Worm (Caenorhabditis elegans): Measurements from ENCODE around the gene C34C6.10.

Gene C34C6.10

DNA sequence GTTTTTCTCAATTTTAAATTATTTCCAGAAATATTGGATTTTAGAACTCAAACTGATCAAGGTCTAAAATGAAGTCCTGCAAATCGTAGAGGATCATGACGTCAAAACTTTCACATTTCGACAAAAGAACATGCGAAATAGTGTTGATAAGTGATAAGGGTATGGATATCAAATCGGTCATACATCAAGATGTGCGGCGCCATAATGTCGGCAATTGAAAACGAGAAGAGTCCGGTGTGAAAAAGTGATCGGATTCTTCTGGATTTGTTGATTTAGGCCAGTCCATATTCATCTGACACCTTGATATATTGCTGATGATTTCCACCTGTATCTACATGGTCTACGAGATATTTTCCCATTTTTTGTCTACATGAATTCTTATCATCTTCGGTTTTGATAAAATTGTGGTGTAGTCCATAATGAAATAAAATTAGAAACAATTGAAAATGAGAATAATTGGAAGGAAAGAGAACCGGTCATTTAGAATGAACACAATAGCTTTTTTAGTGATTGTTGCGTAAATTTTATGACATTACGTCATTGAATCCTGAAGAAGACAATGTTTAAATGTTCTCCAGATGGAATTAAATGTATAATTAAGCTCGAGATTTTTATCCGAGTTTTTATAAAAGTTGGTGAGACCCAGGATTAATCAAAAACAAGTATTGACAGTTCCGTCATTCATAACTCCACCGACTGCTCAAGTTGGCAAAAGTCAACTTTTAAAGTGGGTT is 35.4 kb upstream of the C34C6.10 start:
- no peak for TF ChIP-seq unc-62 (GFP tag; optimal IDR thresholded peaks at IDR 0.05)

DNA sequence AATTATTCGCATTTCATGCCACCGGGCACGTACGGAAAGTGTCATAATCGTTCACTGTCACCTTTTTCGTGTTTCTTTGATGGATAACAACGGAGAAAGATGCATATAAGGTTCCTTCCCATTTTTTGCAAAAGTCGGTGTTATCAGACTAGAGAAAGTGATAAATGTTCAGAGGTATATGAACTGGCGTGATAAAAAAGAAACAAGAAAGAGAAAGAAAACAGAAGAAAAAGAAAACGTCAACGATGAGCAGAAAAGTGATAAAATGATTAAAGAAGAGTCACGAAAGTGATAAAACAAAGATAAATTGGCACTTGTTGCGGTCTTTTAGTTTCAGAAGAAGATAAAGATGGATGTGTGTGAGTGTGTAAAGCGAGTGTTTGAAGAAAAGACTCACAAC is 34.6 kb upstream of the C34C6.10 start:
- no peak for TF ChIP-seq unc-62 (GFP tag; optimal IDR thresholded peaks at IDR 0.05)

DNA sequence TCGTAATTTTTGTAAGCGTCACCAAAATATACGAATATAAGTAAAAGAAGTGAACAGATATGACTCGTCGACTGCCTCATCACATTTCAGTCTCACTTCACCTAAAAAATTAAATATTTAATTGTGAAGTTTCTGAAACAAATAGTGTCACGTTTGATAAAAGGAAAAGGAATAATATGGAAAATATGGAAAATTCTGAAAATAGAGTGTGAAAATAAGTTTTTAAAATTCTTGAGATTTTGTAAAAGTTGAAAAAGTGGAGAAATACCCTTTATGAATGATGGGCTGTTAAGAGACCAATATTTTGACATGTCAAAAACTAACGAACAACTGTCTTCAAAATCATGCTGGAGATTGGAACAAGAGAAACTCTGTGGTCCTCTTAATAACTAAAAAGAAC is 31.0 kb upstream of the C34C6.10 start, which contains the start of gene T01B7.9:
Gene T01B7.9, minus strand, starts transcription at position 101 of the 400 bp plus-strand sequence.
- no peak for TF ChIP-seq unc-62 (GFP tag; optimal IDR thresholded peaks at IDR 0.05)

DNA sequence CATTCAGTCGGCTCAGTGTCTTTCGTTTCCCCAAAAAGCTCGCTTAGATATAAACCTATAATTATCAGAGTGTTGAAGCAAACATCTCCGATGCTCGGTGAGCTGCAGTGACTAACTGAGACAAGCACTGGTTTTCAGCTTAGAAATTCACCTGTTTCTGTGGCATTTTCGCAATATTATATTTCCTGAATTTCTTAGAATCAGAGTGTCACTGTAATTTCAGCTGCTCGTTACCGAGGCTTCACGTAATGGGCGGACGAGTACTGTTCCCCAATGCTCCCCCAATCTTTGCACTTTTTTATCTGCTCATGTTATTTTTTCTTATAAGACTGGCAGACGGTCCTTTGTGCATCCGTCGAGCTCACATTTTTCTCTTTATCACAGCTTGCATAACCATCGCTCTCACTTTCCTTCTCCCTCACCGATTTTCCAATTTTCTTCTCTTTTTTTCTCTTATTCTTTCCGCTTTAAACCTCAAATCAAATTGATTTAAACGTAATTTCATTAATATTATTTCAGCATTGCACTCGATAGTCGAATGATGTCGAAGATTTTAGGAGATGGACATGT is 26.4 kb upstream of the C34C6.10 start, which contains the start of gene trcs-2:
Gene trcs-2, plus strand, starts transcription at position 520 of the 570 bp plus-strand sequence.
- no peak for TF ChIP-seq unc-62 (GFP tag; optimal IDR thresholded peaks at IDR 0.05)

DNA sequence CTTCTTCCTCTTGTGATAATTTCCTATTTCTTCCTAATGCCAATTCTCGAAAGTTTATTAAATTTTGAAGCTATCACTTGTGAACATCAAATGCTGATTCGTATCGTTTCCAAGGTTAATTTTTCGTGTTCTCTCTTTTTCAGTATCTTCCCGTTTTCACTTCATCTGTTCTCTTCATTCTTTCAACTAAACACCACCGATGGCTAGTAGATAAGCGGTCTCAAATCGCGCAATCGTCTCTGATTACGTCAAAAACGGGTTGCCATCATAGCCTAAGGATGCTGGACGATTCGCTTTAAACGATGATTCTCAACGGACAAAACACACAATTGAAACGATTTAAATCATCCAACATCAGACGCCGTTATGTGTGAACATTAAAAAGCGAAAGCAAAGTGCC is 21.9 kb upstream of the C34C6.10 start:
- TF ChIP-seq unc-62 (GFP tag; optimal IDR thresholded peaks at IDR 0.05), result no peak

DNA sequence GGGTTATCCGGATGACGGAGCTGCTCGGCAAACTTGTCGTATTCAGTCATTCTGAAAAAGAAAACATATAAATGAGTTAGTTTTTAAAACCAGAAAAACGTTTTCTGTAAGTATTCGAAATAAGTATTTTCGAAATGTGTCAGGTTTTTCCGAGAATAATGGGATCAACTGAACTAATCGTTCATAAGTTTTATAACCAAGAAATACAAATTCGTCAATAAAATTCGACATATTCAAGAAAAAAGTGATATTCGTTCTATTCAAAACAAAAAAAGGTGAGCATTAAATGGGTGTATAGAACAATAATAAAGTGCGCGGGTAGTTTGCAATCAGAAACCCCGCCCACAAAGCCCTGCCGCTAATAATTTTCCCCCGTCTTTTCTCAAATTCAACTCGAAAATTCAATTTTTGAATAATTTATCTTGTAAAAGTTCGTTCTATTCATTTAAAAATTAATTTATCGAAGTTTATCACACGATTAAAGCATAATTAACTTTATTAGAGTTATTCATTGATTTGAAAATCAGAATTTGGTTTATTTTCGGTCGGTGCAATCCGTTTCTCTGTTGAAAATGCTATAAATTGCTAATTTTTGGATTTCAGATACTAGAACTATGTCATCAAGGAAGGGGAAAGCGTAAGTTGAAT is 20.7 kb upstream of the C34C6.10 start, which contains the start of the genes cyn-11 and T01B7.5:
Gene cyn-11, minus strand, starts transcription at position 51 of the 648 bp plus-strand sequence.
Gene T01B7.5, plus strand, starts transcription at position 598 of the 648 bp plus-strand sequence.
- no peak for TF ChIP-seq unc-62 (GFP tag; optimal IDR thresholded peaks at IDR 0.05)

DNA sequence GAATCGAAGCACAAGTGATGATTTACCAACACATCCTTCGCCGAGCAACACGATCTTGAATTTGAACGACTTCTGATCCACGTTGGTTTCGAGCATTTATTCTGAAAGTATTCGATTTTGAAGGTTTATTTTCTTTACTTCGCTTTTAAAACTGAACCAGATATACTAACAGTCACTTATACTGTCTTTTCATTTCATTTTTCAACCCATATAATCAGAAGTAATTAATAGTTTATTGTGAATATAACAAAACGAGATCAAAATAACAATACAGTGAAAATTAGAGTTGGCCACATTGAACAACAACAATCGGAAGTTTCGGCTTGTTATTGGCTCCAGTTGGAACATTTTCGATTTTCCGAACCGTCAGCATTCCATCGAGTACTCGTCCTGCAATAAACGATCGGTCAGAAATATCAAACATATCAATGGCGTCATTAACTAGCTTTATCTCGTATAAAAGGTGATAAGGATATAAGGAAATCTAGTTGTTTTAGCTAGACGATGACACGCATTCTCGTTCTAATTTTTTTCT is 19.3 kb upstream of the C34C6.10 start, which contains the start of the genes rab-21 and T01B7.13:
Gene rab-21, minus strand, starts transcription at position 101 of the 535 bp plus-strand sequence.
Gene T01B7.13, plus strand, starts transcription at position 485 of the 535 bp plus-strand sequence.
- TF ChIP-seq unc-62 (GFP tag; optimal IDR thresholded peaks at IDR 0.05), result no peak

DNA sequence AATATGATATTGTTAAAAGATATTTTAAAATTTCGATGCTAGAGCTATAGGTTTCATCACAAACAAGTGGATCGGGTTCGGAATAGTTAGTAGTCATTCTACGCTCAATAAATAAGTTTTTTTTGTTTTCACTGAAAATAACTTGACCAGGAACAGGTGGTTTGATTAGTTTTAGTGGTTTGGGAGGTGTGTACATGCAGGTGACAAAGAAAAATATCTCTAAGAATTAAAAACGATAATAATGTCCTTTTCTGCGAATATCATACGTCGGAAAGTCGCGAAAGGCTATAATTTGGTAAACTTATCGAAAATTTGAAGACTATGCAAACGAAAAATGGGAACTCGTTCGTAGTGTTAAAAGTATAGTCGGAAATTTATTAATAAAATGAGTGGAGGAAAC is 14.6 kb upstream of the C34C6.10 start, which contains the start of gene srg-15:
Gene srg-15, minus strand, starts transcription at position 101 of the 400 bp plus-strand sequence.
- no peak for TF ChIP-seq unc-62 (GFP tag; optimal IDR thresholded peaks at IDR 0.05)

DNA sequence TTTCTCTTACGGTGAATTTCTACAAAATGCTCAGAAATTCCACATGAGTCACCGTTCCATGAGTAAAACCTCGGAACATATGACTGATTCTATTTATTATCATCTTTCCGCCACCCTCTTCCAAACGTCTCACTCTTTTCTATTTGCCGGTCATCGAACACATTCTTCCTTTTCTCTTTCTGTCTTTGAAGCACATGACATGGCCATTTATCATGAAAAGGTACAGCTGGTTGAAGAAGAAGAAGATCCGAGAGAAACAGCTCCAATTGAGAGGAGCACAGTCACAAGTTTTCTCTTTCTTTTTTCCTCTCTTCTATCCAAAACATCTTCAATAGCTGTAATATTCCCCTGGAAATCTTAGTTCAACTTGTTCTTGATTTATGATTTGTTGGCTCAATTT is 11.3 kb upstream of the C34C6.10 start, which contains the start of gene cup-16:
Gene cup-16, plus strand, starts transcription at position 132 of the 400 bp plus-strand sequence.
- TF ChIP-seq unc-62 (GFP tag; optimal IDR thresholded peaks at IDR 0.05), result no peak

DNA sequence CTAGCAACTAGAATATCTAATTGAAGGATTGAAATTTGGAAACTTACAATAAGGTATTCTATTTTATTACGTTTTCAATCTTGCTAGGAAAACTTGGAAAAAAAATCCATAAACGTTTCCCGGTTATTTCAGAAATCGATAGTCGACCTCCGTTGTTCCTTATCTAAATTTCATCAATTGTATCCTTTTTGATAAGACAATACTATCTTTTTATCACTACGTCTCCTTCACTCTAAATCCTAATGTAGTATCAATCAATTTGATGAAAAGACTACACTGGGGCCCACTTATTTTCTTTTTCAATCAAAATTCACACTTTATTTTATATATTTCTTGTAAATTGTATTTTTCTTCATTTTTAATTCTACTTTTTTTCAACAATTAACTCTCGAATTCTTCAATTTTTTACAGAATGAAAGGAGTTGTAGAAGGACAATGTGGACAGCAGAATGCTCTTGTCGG is 8.8 kb upstream of the C34C6.10 start, which contains the start of gene prx-5:
Gene prx-5, plus strand, starts transcription at position 412 of the 462 bp plus-strand sequence.
- TF ChIP-seq unc-62 (GFP tag; optimal IDR thresholded peaks at IDR 0.05), result no peak

DNA sequence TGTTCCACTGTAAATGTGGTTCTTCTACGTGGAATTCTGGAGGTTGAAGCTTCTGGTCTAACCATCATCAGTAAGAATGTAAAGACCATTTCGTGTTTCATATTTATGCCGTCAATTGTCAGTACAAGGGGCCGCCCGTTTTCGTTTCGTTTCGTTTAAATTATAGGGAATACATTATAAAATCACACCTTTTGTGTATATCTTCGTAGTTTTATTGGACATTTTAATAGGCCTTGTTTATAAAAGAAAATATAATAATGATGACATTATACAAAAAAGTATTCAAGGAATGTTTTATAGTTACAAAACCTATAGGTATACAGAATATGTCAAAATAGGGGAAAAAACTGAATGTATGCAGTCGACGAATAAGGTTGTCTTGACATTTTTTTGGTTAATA is 8.0 kb upstream of the C34C6.10 start, which contains the start of gene ceh-7:
Gene ceh-7, minus strand, starts transcription at position 101 of the 400 bp plus-strand sequence.
- no peak for TF ChIP-seq unc-62 (GFP tag; optimal IDR thresholded peaks at IDR 0.05)

DNA sequence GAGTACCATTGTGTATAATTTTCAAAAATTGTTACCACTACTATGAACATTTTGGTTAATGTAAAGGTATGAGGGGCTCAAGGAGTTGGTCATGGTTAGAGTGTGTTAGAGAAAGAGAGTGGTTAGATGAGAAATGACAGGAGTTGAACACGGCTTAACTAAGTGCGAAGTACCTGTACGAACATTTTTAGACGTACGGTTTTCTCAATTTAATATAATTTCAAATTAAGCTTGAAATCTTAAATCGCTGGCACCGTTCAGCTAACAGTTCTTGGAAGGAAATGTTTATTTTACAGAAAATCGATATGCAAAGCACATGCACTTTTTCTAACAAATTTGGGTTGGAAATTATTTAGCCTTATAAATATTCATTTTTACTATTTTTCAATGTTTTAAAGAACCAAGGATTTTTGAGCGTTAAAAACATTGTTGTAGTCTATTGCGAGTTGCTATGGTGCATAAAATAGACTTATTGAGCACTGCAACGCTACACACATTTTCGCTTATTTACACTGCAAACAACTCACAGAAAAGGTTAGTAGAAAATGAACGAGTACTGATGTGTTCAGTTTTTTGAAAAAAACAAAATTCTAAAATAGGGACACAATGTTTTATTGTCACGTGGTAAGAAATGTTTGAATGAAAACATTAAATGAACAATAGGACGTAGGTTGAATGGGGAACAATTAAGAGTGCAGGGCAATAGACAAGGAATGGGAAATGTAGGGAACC is 6.1 kb upstream of the C34C6.10 start, which contains the start of gene sphk-1:
Gene sphk-1, minus strand, starts transcription at position 51 of the 732 bp plus-strand sequence.
- no peak for TF ChIP-seq unc-62 (GFP tag; optimal IDR thresholded peaks at IDR 0.05)

DNA sequence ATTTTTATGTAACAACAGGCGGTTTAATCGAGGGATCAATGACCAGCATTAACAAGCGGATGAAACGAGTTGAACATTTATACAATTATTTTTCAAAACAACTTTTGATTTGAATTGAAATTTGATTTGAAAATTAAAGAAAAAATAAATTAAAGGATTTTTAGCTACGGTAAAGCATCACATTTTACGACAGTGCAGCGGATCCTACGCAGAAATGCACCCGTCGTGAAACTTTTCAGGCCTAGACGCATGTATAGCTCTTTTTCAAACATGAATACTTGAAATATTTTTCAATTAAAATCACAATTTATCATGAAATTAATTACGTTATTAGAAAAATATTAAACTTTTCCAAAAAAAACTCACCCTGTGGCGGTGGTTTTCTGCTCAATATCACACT is 5.4 kb upstream of the C34C6.10 start:
- no peak for TF ChIP-seq unc-62 (GFP tag; optimal IDR thresholded peaks at IDR 0.05)

DNA sequence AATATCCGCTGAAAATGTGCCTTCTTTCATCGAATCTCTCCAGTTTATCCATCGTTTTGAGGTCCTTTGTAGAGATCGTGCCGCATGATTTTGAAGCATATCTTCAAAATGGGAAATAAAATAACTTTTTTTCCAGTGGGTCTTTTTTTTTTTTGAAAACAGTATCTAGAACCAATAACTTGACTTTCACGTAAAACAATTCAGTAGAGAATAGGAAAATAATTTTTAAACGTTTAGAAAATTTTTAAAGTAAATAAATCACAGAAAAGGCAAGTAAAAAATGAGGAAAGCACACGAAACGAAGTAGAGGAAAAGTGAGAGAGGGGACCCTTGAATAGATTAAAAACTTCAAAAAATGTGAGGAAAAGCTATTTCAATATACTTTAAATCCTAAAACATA is 3.1 kb upstream of the C34C6.10 start, which contains the start of gene chdh-1:
Gene chdh-1, minus strand, starts transcription at position 101 of the 400 bp plus-strand sequence.
- TF ChIP-seq unc-62 (GFP tag; optimal IDR thresholded peaks at IDR 0.05), result no peak
